Worm (Caenorhabditis elegans) whole organism, L4 larva: ENCODE measurements around the gene syd-1.
A peak's percentile ranks its signal among the peaks of the same experiment; 100 is the strongest.

ENCODE experiments used
- F26F4.8 ChIP-seq: fragments of 200-800 bp; sonication (Bioruptor generic); conservative IDR thresholded peaks from 2 replicates; pipeline ENCODE4 v1.3.6; 2022; ENCODE audit warnings: missing genetic modification characterization, missing compliant biosample characterization
- F37D6.2 ChIP-seq: sonication (generic microtip); optimal IDR thresholded peaks from 2 replicates; lab custom pipeline; 2016; ENCODE audit warnings: mild to moderate bottlenecking, missing genetic modification characterization, missing compliant biosample characterization
- F44E2.7 ChIP-seq: fragments of 200-800 bp; sonication (Bioruptor generic); IDR thresholded peaks from 2 replicates; pipeline ENCODE4 v2.1.2; 2022; ENCODE audit warnings: missing genetic modification characterization, missing compliant biosample characterization
- Y75B8A.6 ChIP-seq: fragments of 200-800 bp; sonication (Bioruptor generic); IDR thresholded peaks from 2 replicates; pipeline ENCODE4 v1.3.6; 2022; ENCODE audit warnings: missing genetic modification reagents, missing genetic modification characterization, missing compliant biosample characterization
- ZK337.2 ChIP-seq: fragments of 200-800 bp; sonication (Bioruptor generic); IDR thresholded peaks from 2 replicates; pipeline ENCODE4 v1.3.6; 2022; ENCODE audit warnings: missing genetic modification reagents, missing genetic modification characterization, missing compliant biosample characterization
- ZK546.5 ChIP-seq, 2 experiments: sonication (generic microtip); optimal IDR thresholded peaks; 2 replicates each; lab custom pipeline; 2017; ENCODE audit warnings: missing biosample characterization in 2 of 2, missing genetic modification characterization in 2 of 2
- aha-1 ChIP-seq: fragments of 150-350 bp; peaks from one replicate; lab custom pipeline; 2014; ENCODE audit warnings: missing biosample characterization, missing genetic modification characterization
- ama-1 ChIP-seq: fragments of 150-350 bp; optimal IDR thresholded peaks from 2 replicates; lab custom pipeline; 2014; ENCODE audit warnings: inconsistent platforms, mixed read lengths
- ceh-28 ChIP-seq: fragments of 150-350 bp; optimal IDR thresholded peaks from 2 replicates; lab custom pipeline; 2014; ENCODE audit warnings: missing biosample characterization, missing genetic modification reagents, missing genetic modification characterization
- ceh-32 ChIP-seq: sonication (generic microtip); optimal IDR thresholded peaks from 2 replicates; lab custom pipeline; 2016; ENCODE audit warnings: mild to moderate bottlenecking, missing genetic modification characterization, missing compliant biosample characterization; ENCODE audit not compliant: poor library complexity
- cey-2 ChIP-seq: sonication (generic microtip); optimal IDR thresholded peaks from 3 replicates; lab custom pipeline; 2017; ENCODE audit warnings: missing genetic modification characterization, mild to moderate bottlenecking, missing compliant biosample characterization, antibody characterized with exemption, borderline replicate concordance; ENCODE audit not compliant: insufficient read depth
- ctbp-1 ChIP-seq: fragments of 200-800 bp; sonication (Bioruptor generic); IDR thresholded peaks from 2 replicates; pipeline ENCODE4 v1.3.6; 2022; ENCODE audit warnings: missing genetic modification reagents, missing genetic modification characterization, missing compliant biosample characterization
- daf-12 ChIP-seq: fragments of 150-350 bp; optimal IDR thresholded peaks from 2 replicates; lab custom pipeline; 2014; ENCODE audit warnings: missing biosample characterization, missing genetic modification reagents, missing genetic modification characterization
- daf-19 ChIP-seq: fragments of 200-800 bp; sonication (Bioruptor generic); conservative IDR thresholded peaks from 2 replicates; pipeline ENCODE4 v1.3.6; 2022; ENCODE audit warnings: missing genetic modification characterization, missing compliant biosample characterization
- daf-8 ChIP-seq: fragments of 200-800 bp; sonication (Bioruptor generic); IDR thresholded peaks from 2 replicates; pipeline ENCODE4 v1.3.6; 2022; ENCODE audit warnings: missing genetic modification characterization, missing compliant biosample characterization
- dmd-8 ChIP-seq: fragments of 200-800 bp; sonication (Bioruptor generic); IDR thresholded peaks from 2 replicates; pipeline ENCODE4 v1.3.6; 2022; ENCODE audit warnings: missing genetic modification characterization, missing compliant biosample characterization
- dpl-1 ChIP-seq: fragments of 150-350 bp; optimal IDR thresholded peaks from 2 replicates; lab custom pipeline; 2014; ENCODE audit warnings: missing biosample characterization, missing genetic modification reagents, missing genetic modification characterization
- egl-27 ChIP-seq: sonication (generic microtip); optimal IDR thresholded peaks from 3 replicates; lab custom pipeline; 2017; ENCODE audit warnings: missing biosample characterization, missing genetic modification reagents, missing genetic modification characterization
- egl-43 ChIP-seq: fragments of 200-800 bp; sonication (Bioruptor generic); IDR thresholded peaks from 2 replicates; pipeline ENCODE4 v1.3.6; 2022; ENCODE audit warnings: missing genetic modification reagents, missing genetic modification characterization, missing compliant biosample characterization
- fkh-10 ChIP-seq: fragments of 150-350 bp; optimal IDR thresholded peaks from 2 replicates; lab custom pipeline; 2014; ENCODE audit warnings: missing biosample characterization, missing genetic modification reagents, missing genetic modification characterization
- fos-1 ChIP-seq: fragments of 150-350 bp; optimal IDR thresholded peaks from 2 replicates; lab custom pipeline; 2014; ENCODE audit warnings: missing biosample characterization, missing genetic modification characterization
- gei-8 ChIP-seq: fragments of 200-800 bp; sonication (Bioruptor generic); optimal IDR thresholded peaks from 2 replicates; lab custom pipeline; 2018; ENCODE audit warnings: mild to moderate bottlenecking, missing genetic modification characterization, missing compliant biosample characterization
- jun-1 ChIP-seq: fragments of 150-350 bp; optimal IDR thresholded peaks from 2 replicates; lab custom pipeline; 2014; ENCODE audit warnings: missing biosample characterization, missing genetic modification reagents, missing genetic modification characterization
- lim-7 ChIP-seq: fragments of 200-800 bp; sonication (Bioruptor generic); IDR thresholded peaks from 2 replicates; pipeline ENCODE4 v1.3.6; 2022; ENCODE audit warnings: missing genetic modification characterization, missing compliant biosample characterization
- lin-1 ChIP-seq: fragments of 200-800 bp; sonication (Bioruptor generic); IDR thresholded peaks from 2 replicates; pipeline ENCODE4 v1.3.6; 2022; ENCODE audit warnings: missing genetic modification reagents, missing genetic modification characterization, missing compliant biosample characterization
- lin-15B ChIP-seq: fragments of 150-350 bp; sonication (generic microtip); optimal IDR thresholded peaks from 3 replicates; lab custom pipeline; 2014; ENCODE audit warnings: missing biosample characterization, missing genetic modification characterization
- lin-39 ChIP-seq: fragments of 150-350 bp; optimal IDR thresholded peaks from 2 replicates; lab custom pipeline; 2014; ENCODE audit warnings: missing biosample characterization, missing genetic modification reagents, missing genetic modification characterization
- lsy-2 ChIP-seq, 2 experiments: fragments of 150-350 bp in 1 of 2; sonication (generic microtip) in 1 of 2; optimal IDR thresholded peaks; 2 replicates each; lab custom pipeline; 2014 to 2017; ENCODE audit warnings: missing biosample characterization in 2 of 2, missing genetic modification characterization in 2 of 2
- madf-9 ChIP-seq: fragments of 200-800 bp; sonication (Bioruptor generic); conservative IDR thresholded peaks from 2 replicates; pipeline ENCODE4 v1.3.6; 2022; ENCODE audit warnings: missing genetic modification reagents, missing genetic modification characterization, missing compliant biosample characterization
- mdl-1 ChIP-seq, 2 experiments: fragments of 150-350 bp in 1 of 2; sonication (generic microtip) in 1 of 2; optimal IDR thresholded peaks; 2 replicates each; lab custom pipeline; 2014 to 2017; ENCODE audit warnings: missing biosample characterization in 2 of 2, missing genetic modification characterization in 2 of 2
- mes-2 ChIP-seq: sonication (generic microtip); optimal IDR thresholded peaks from 2 replicates; lab custom pipeline; 2016; ENCODE audit warnings: missing genotype, mild to moderate bottlenecking, missing genetic modification characterization, missing compliant biosample characterization; ENCODE audit not compliant: poor library complexity, severe bottlenecking
- mxl-3 ChIP-seq: fragments of 200-800 bp; sonication (Bioruptor generic); optimal IDR thresholded peaks from 2 replicates; lab custom pipeline; 2018; ENCODE audit warnings: mild to moderate bottlenecking, missing genetic modification characterization, missing compliant biosample characterization
- nhr-111 ChIP-seq: fragments of 200-800 bp; sonication (Bioruptor generic); optimal IDR thresholded peaks from 2 replicates; lab custom pipeline; 2018; ENCODE audit warnings: mild to moderate bottlenecking, missing genetic modification characterization, missing compliant biosample characterization
- nhr-237 ChIP-seq: sonication (generic microtip); optimal IDR thresholded peaks from 2 replicates; lab custom pipeline; 2017; ENCODE audit warnings: missing biosample characterization, missing genetic modification characterization
- nhr-25 ChIP-seq: sonication (generic microtip); optimal IDR thresholded peaks from 2 replicates; lab custom pipeline; 2017; ENCODE audit warnings: missing genetic modification characterization, mild to moderate bottlenecking, missing compliant biosample characterization, antibody characterized with exemption, moderate library complexity, borderline replicate concordance; ENCODE audit not compliant: insufficient read depth
- nhr-28 ChIP-seq: fragments of 150-350 bp; optimal IDR thresholded peaks from 2 replicates; lab custom pipeline; 2014; ENCODE audit warnings: missing biosample characterization, missing genetic modification characterization
- nhr-41 ChIP-seq: fragments of 200-800 bp; sonication (Bioruptor generic); IDR thresholded peaks from 2 replicates; pipeline ENCODE4 v1.3.6; 2022; ENCODE audit warnings: missing genetic modification reagents, missing genetic modification characterization, missing compliant biosample characterization
- nhr-48 ChIP-seq: sonication (generic microtip); optimal IDR thresholded peaks from 2 replicates; lab custom pipeline; 2016; ENCODE audit warnings: mild to moderate bottlenecking, missing genetic modification characterization, missing compliant biosample characterization
- pqm-1 ChIP-seq: sonication (generic microtip); optimal IDR thresholded peaks from 2 replicates; lab custom pipeline; 2017; ENCODE audit warnings: missing biosample characterization, missing genetic modification characterization
- rbr-2 ChIP-seq: sonication (generic microtip); optimal IDR thresholded peaks from 2 replicates; lab custom pipeline; 2016; ENCODE audit warnings: missing genotype, missing genetic modification characterization, missing compliant biosample characterization
- saeg-2 ChIP-seq: fragments of 200-800 bp; sonication (Bioruptor generic); IDR thresholded peaks from 2 replicates; pipeline ENCODE4 v1.3.6; 2022; ENCODE audit warnings: missing genetic modification reagents, missing genetic modification characterization, missing compliant biosample characterization
- snpc-1.2 ChIP-seq: fragments of 200-800 bp; sonication (Bioruptor generic); IDR thresholded peaks from 2 replicates; pipeline ENCODE4 v1.3.6; 2022; ENCODE audit warnings: missing genetic modification reagents, missing genetic modification characterization, missing compliant biosample characterization
- spr-1 ChIP-seq: sonication (generic microtip); optimal IDR thresholded peaks from 2 replicates; lab custom pipeline; 2016; ENCODE audit warnings: mild to moderate bottlenecking, missing genetic modification characterization, missing compliant biosample characterization
- spr-3 ChIP-seq: fragments of 200-800 bp; sonication (Bioruptor generic); optimal IDR thresholded peaks from 2 replicates; lab custom pipeline; 2018; ENCODE audit warnings: mild to moderate bottlenecking, missing genetic modification characterization, missing compliant biosample characterization
- tag-97 ChIP-seq: fragments of 200-800 bp; sonication (Bioruptor generic); IDR thresholded peaks from 2 replicates; pipeline ENCODE4 v1.3.6; 2022; ENCODE audit warnings: missing genetic modification characterization, missing compliant biosample characterization
- unc-130 ChIP-seq: sonication (generic microtip); optimal IDR thresholded peaks from 2 replicates; lab custom pipeline; 2016; ENCODE audit warnings: missing genetic modification reagents, missing genetic modification characterization, missing compliant biosample characterization
- unc-39 ChIP-seq: sonication (generic microtip); optimal IDR thresholded peaks from 2 replicates; lab custom pipeline; 2017; ENCODE audit warnings: missing biosample characterization, missing genetic modification characterization
- unc-62 ChIP-seq, 3 experiments: fragments of 150-350 bp in 1 of 3; sonication (generic microtip); optimal IDR thresholded peaks in 2 of 3; peaks in 1 of 3; 1 replicate in 1 of 3; 2 replicates in 2 of 3; lab custom pipeline; 2014 to 2017; ENCODE audit warnings: missing biosample characterization in 3 of 3, missing genetic modification characterization in 3 of 3, missing genetic modification reagents in 3 of 3, missing genotype in 1 of 3
- ztf-7 ChIP-seq: fragments of 150-350 bp; optimal IDR thresholded peaks from 2 replicates; lab custom pipeline; 2014; ENCODE audit warnings: missing biosample characterization, missing genetic modification characterization

Gene syd-1

DNA sequence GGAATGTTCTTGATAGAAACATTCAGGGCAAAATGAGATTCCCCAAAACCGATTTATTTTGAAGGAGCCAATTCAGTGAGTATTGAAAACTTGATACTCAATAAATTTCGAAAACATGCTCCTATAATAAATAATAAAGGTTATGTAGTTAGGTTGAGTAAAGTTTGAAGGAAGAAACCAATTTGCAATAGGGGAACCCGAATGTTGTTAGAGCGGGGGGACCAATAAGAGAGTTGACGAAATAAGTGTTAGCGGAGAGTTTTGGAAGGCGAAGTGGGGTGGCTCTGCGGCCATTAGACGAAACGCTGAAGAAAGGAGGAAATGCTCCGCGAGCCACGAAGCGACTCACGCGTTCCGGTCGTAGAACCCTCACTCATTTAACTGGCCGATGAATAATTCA is 30.3 kb upstream of the syd-1 start (continued):
- TF ChIP-seq daf-19 (no peak), lin-1 (GFP tag; lab: Robert Waterston, UW) (no peak), jun-1 (no peak), F44E2.7 (GFP tag; lab: Robert Waterston, UW) (no peak), daf-12 (tag; lab: Kevin White, UChicago) (no peak), unc-130 (GFP tag; lab: Kevin White, UChicago) (no peak), nhr-237 (no peak), snpc-1.2 (no peak)
- TF ChIP-seq, all 104 proteins: peak for 4

DNA sequence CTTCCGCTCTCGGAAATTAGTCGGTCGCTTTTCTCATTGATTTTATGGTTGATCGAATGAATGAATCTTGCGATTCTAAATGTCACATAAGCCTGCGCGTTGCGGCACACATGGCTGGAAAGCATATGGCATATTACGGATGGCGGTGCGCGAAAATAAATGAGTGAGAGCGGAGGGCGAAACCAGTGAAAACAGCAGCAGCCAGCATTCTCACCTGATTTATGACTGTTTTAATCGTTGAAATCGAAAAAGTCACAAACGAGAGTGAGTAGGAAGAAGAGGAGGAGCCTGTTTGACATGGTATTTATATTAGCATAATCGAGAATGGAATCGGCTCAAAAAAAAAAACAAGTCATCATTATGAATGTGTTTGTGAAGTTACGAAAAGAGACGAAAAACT is 29.6 kb upstream of the syd-1 start:
- no peak for TF ChIP-seq madf-9 (GFP tag; lab: Robert Waterston, UW)
- no peak for TF ChIP-seq dmd-8 (GFP tag; lab: Robert Waterston, UW)
- no peak for TF ChIP-seq mxl-3
- no peak for TF ChIP-seq daf-8 (GFP tag; lab: Robert Waterston, UW)
- no peak for TF ChIP-seq ctbp-1 (GFP tag; lab: Robert Waterston, UW)
- no peak for TF ChIP-seq mdl-1 (tag; optimal IDR thresholded peaks at IDR 0.05; lab: Kevin White, UChicago)
- TF ChIP-seq ztf-7 = no peak
- TF ChIP-seq rbr-2 (tag; lab: Kevin White, UChicago) = no peak
- no peak for TF ChIP-seq ZK337.2 (GFP tag; lab: Robert Waterston, UW)
- no peak for TF ChIP-seq lin-39 (tag; lab: Kevin White, UChicago)
- TF ChIP-seq ceh-32 = no peak
- TF ChIP-seq lsy-2 (tag; optimal IDR thresholded peaks at IDR 0.05; lab: Kevin White, UChicago) = no peak
- no peak for TF ChIP-seq pqm-1 (tag; lab: Kevin White, UChicago)
- TF ChIP-seq, all 104 proteins: peak for 0

DNA sequence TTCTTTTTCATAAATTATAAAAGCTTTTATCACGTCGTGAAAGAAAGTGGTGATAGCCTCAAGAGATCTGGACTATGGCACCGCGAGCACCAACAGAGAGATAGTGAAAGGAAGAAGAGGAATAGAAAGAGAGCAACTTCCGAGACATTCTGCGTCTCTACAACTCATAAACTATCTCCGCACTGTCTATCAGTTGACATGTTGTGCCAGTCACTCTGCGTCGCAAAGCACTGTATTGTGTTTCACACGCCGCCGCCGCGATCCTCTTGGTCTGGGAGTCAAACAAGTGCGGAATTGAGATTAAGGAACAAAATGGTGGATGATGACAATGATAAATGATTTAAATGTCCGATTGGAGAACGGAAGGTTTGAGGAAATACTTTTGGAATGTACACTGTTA is 28.8 kb upstream of the syd-1 start:
- no peak for TF ChIP-seq tag-97
- peak; percentile 33 for TF ChIP-seq nhr-28 (tag; lab: Kevin White, UChicago)
- no peak for TF ChIP-seq lsy-2 (tag; optimal IDR thresholded peaks at IDR 0.05; lab: Kevin White, UChicago)
- TF ChIP-seq ceh-28 (tag; lab: Kevin White, UChicago) = no peak
- no peak for TF ChIP-seq pqm-1 (tag; lab: Kevin White, UChicago)
- no peak for TF ChIP-seq F26F4.8
- no peak for TF ChIP-seq lim-7
- TF ChIP-seq aha-1 (tag; lab: Kevin White, UChicago) = peak; percentile 77
- TF ChIP-seq dpl-1 (GFP tag; lab: Kevin White, UChicago) = no peak
- TF ChIP-seq cey-2 (tag; lab: Kevin White, UChicago) = no peak
- TF ChIP-seq nhr-237 = no peak
- no peak for TF ChIP-seq nhr-111 (GFP tag; lab: Kevin White, UChicago)
- TF ChIP-seq F37D6.2 (tag; lab: Kevin White, UChicago) = no peak
- no peak for TF ChIP-seq ctbp-1 (GFP tag; lab: Robert Waterston, UW)
- TF ChIP-seq unc-62 (GFP tag; optimal IDR thresholded peaks at IDR 0.05 in 1 of 2; lab: Kevin White, UChicago) = peak in 1 of 2 experiments; percentile 96
- no peak for TF ChIP-seq unc-62 (tag; optimal IDR thresholded peaks at IDR 0.05; lab: Kevin White, UChicago)
- TF ChIP-seq nhr-41 (GFP tag; lab: Robert Waterston, UW) = no peak
- TF ChIP-seq fos-1 (tag; lab: Kevin White, UChicago) = no peak
- peak; percentile 25 for TF ChIP-seq nhr-48 (tag; lab: Kevin White, UChicago)
- no peak for TF ChIP-seq spr-1 (tag; lab: Kevin White, UChicago)
- no peak for TF ChIP-seq lin-15B (tag; lab: Kevin White, UChicago)
- no peak for TF ChIP-seq Y75B8A.6 (GFP tag; lab: Robert Waterston, UW)
- no peak for TF ChIP-seq gei-8 (GFP tag; lab: Kevin White, UChicago)
- TF ChIP-seq egl-27 (tag; lab: Kevin White, UChicago) = no peak
- TF ChIP-seq ZK546.5 (tag; optimal IDR thresholded peaks at IDR 0.05; lab: Kevin White, UChicago) = no peak
- no peak for TF ChIP-seq saeg-2 (GFP tag; lab: Robert Waterston, UW)
- TF ChIP-seq unc-39 (tag; lab: Kevin White, UChicago) = no peak
- no peak for TF ChIP-seq nhr-25 (tag; lab: Kevin White, UChicago)
- peak; percentile 42 for TF ChIP-seq mes-2 (tag; lab: Kevin White, UChicago)
- TF ChIP-seq egl-43 (GFP tag; lab: Robert Waterston, UW) = no peak
- TF ChIP-seq spr-3 (GFP tag; lab: Kevin White, UChicago) = no peak
- TF ChIP-seq fkh-10 = no peak
- peak in 1 of 2 experiments; percentile 41 for TF ChIP-seq mdl-1 (tag; optimal IDR thresholded peaks at IDR 0.05; lab: Kevin White, UChicago)
- TF ChIP-seq ama-1 (lab: Kevin White, UChicago) = no peak
